Worm (Caenorhabditis elegans) whole organism, mixed stage, embryonic: Measurements from ENCODE around the gene try-10.

ENCODE experiments used
- M03D4.4 ChIP-seq: sonication (generic microtip); optimal IDR thresholded peaks from 2 replicates; lab custom pipeline; 2017; ENCODE audit warnings: mild to moderate bottlenecking, missing genetic modification characterization, missing compliant biosample characterization
- bed-3 ChIP-seq: fragments of 200-800 bp; sonication (Bioruptor generic); optimal IDR thresholded peaks from 3 replicates; lab custom pipeline; 2018; ENCODE audit warnings: mild to moderate bottlenecking, missing genetic modification characterization, moderate library complexity, missing compliant biosample characterization
- ceh-39 ChIP-seq: fragments of 150-350 bp; optimal IDR thresholded peaks from 2 replicates; lab custom pipeline; 2014; ENCODE audit warnings: missing biosample characterization, missing genetic modification characterization
- ceh-43 ChIP-seq: fragments of 200-800 bp; sonication (Bioruptor generic); optimal IDR thresholded peaks from 2 replicates; lab custom pipeline; 2018; ENCODE audit warnings: mild to moderate bottlenecking, missing genetic modification characterization, moderate library complexity, missing compliant biosample characterization
- ceh-83 ChIP-seq: fragments of 200-800 bp; sonication (Bioruptor generic); optimal IDR thresholded peaks from 2 replicates; lab custom pipeline; 2018; ENCODE audit warnings: mild to moderate bottlenecking, missing genetic modification characterization, missing compliant biosample characterization
- ces-1 ChIP-seq: fragments of 150-350 bp; optimal IDR thresholded peaks from 2 replicates; lab custom pipeline; 2014; ENCODE audit warnings: missing biosample characterization, missing genetic modification reagents, missing genetic modification characterization
- cnd-1 ChIP-seq: fragments of 200-800 bp; sonication (Bioruptor generic); optimal IDR thresholded peaks from 2 replicates; lab custom pipeline; 2018; ENCODE audit warnings: mild to moderate bottlenecking, missing genetic modification characterization, missing compliant biosample characterization
- drap-1 ChIP-seq: fragments of 200-800 bp; sonication (Bioruptor generic); optimal IDR thresholded peaks from 3 replicates; lab custom pipeline; 2018; ENCODE audit warnings: mild to moderate bottlenecking, missing genetic modification characterization, missing compliant biosample characterization
- elt-1 ChIP-seq: sonication (generic microtip); optimal IDR thresholded peaks from 2 replicates; lab custom pipeline; 2017; ENCODE audit warnings: missing genetic modification characterization, mild to moderate bottlenecking, missing compliant biosample characterization, antibody characterized with exemption, moderate library complexity, borderline replicate concordance; ENCODE audit not compliant: insufficient read depth
- flh-1 ChIP-seq: fragments of 200-800 bp; sonication (Bioruptor generic); optimal IDR thresholded peaks from 2 replicates; lab custom pipeline; 2018; ENCODE audit warnings: mild to moderate bottlenecking, missing genetic modification characterization, moderate library complexity, missing compliant biosample characterization
- ham-2 ChIP-seq: fragments of 200-800 bp; sonication (Bioruptor generic); optimal IDR thresholded peaks from 2 replicates; lab custom pipeline; 2018; ENCODE audit warnings: mild to moderate bottlenecking, missing genetic modification characterization, missing compliant biosample characterization
- hlh-1 ChIP-seq: fragments of 150-350 bp; optimal IDR thresholded peaks from 2 replicates; lab custom pipeline; 2014; ENCODE audit warnings: missing biosample characterization, missing genetic modification reagents, missing genetic modification characterization
- lin-13 ChIP-seq: fragments of 150-350 bp; optimal IDR thresholded peaks from 2 replicates; lab custom pipeline; 2014; ENCODE audit warnings: missing biosample characterization, missing genetic modification characterization
- lin-32 ChIP-seq: fragments of 200-800 bp; sonication (Bioruptor generic); optimal IDR thresholded peaks from 2 replicates; lab custom pipeline; 2018; ENCODE audit warnings: mild to moderate bottlenecking, missing genetic modification characterization, missing compliant biosample characterization
- lsy-2 ChIP-seq: fragments of 150-350 bp; optimal IDR thresholded peaks from 2 replicates; lab custom pipeline; 2014; ENCODE audit warnings: missing biosample characterization, missing genetic modification characterization
- mab-5 ChIP-seq: fragments of 150-350 bp; optimal IDR thresholded peaks from 2 replicates; lab custom pipeline; 2014; ENCODE audit warnings: missing biosample characterization, missing genetic modification characterization
- mls-2 ChIP-seq: sonication (generic microtip); optimal IDR thresholded peaks from 2 replicates; lab custom pipeline; 2016; ENCODE audit warnings: mild to moderate bottlenecking, missing genetic modification characterization, moderate library complexity, missing compliant biosample characterization
- nhr-12 ChIP-seq: fragments of 150-350 bp; optimal IDR thresholded peaks from 2 replicates; lab custom pipeline; 2014; ENCODE audit warnings: missing biosample characterization, missing genetic modification characterization
- nhr-2 ChIP-seq: fragments of 150-350 bp; optimal IDR thresholded peaks from 2 replicates; lab custom pipeline; 2014; ENCODE audit warnings: missing biosample characterization, missing genetic modification characterization
- nhr-237 ChIP-seq: fragments of 150-350 bp; optimal IDR thresholded peaks from 2 replicates; lab custom pipeline; 2014; ENCODE audit warnings: missing biosample characterization, missing genetic modification characterization
- nhr-28 ChIP-seq: fragments of 150-350 bp; optimal IDR thresholded peaks from 2 replicates; lab custom pipeline; 2014; ENCODE audit warnings: missing biosample characterization, missing genetic modification characterization
- pha-4 ChIP-seq: fragments of 150-350 bp; optimal IDR thresholded peaks from 2 replicates; lab custom pipeline; 2018; ENCODE audit warnings: missing biosample characterization, missing genetic modification reagents, missing genetic modification characterization
- sem-2 ChIP-seq: fragments of 200-800 bp; sonication (Bioruptor generic); optimal IDR thresholded peaks from 2 replicates; lab custom pipeline; 2018; ENCODE audit warnings: mild to moderate bottlenecking, missing genetic modification characterization, missing compliant biosample characterization
- snpc-4 ChIP-seq: fragments of 150-350 bp; optimal IDR thresholded peaks from 2 replicates; lab custom pipeline; 2014; ENCODE audit warnings: missing biosample characterization, missing genetic modification characterization
- sptf-1 ChIP-seq: sonication (generic microtip); optimal IDR thresholded peaks from 2 replicates; lab custom pipeline; 2017; ENCODE audit warnings: mild to moderate bottlenecking, missing genetic modification characterization, moderate library complexity, missing compliant biosample characterization
- tbx-8 ChIP-seq: fragments of 200-800 bp; sonication (Bioruptor generic); optimal IDR thresholded peaks from 2 replicates; lab custom pipeline; 2018; ENCODE audit warnings: mild to moderate bottlenecking, missing genetic modification characterization, moderate library complexity, missing compliant biosample characterization
- unc-120 ChIP-seq: sonication (generic microtip); optimal IDR thresholded peaks from 2 replicates; lab custom pipeline; 2017; ENCODE audit warnings: missing genetic modification characterization, missing compliant biosample characterization; ENCODE audit not compliant: poor library complexity, severe bottlenecking
- unc-39 ChIP-seq: fragments of 150-350 bp; optimal IDR thresholded peaks from 2 replicates; lab custom pipeline; 2014; ENCODE audit warnings: missing biosample characterization, missing genetic modification characterization
- zip-8 ChIP-seq: fragments of 150-350 bp; optimal IDR thresholded peaks from 2 replicates; lab custom pipeline; 2014; ENCODE audit warnings: missing biosample characterization, missing genetic modification characterization
- ztf-11 ChIP-seq: fragments of 150-350 bp; optimal IDR thresholded peaks from 2 replicates; lab custom pipeline; 2014; ENCODE audit warnings: missing biosample characterization, missing genetic modification characterization

The try-10 gene

ce11 chrV:12968555-12968954 is 44.5 kb downstream of the try-10 start, which contains the start of gene lin-46:
TSS of gene lin-46 (plus strand) at chrV:12968855.
- TF ChIP-seq zip-8: no peak
- no peak for TF ChIP-seq ceh-83 (GFP tag; lab: Kevin White, UChicago)
- TF ChIP-seq M03D4.4 (tag; lab: Kevin White, UChicago): no peak
- TF ChIP-seq ceh-39 (tag; lab: Kevin White, UChicago): no peak
- TF ChIP-seq ztf-11 (tag; lab: Kevin White, UChicago): no peak
- TF ChIP-seq ham-2 (GFP tag; lab: Kevin White, UChicago): no peak

- peak; percentile 63 for TF ChIP-seq ces-1 (GFP tag; lab: Kevin White, UChicago)
- peak; percentile 21 for TF ChIP-seq lin-13 (tag; lab: Kevin White, UChicago)
- TF ChIP-seq sptf-1 (tag; lab: Kevin White, UChicago): peak; percentile 15
- peak; percentile 51 for TF ChIP-seq unc-120
- TF ChIP-seq lsy-2 (tag; lab: Kevin White, UChicago): peak; percentile 90
- TF ChIP-seq mls-2: peak; percentile 20
- peak; percentile 23 for TF ChIP-seq nhr-237 (tag; lab: Kevin White, UChicago)
Measured at ce11 chrV:12967925-12968327, 45.1 kb downstream of the try-10 start, which contains the start of gene R186.8. TSS of gene R186.8 (minus strand) at chrV:12967982.

ce11 chrV:12967110-12967509 is 45.9 kb downstream of the try-10 start, which contains the start of gene R186.3:
TSS of gene R186.3 (minus strand) at chrV:12967210.
- TF ChIP-seq bed-3 (no peak), lin-13 (tag; lab: Kevin White, UChicago) (no peak), snpc-4 (tag; lab: Kevin White, UChicago) (no peak), drap-1 (no peak), zip-8 (no peak), mls-2 (no peak), hlh-1 (no peak), nhr-2 (no peak), ceh-43 (GFP tag; lab: Kevin White, UChicago) (no peak), unc-120 (no peak), lsy-2 (tag; lab: Kevin White, UChicago) (no peak), nhr-12 (tag; lab: Kevin White, UChicago) (no peak), nhr-237 (tag; lab: Kevin White, UChicago) (no peak), ceh-39 (tag; lab: Kevin White, UChicago) (no peak), nhr-28 (no peak), lin-32 (GFP tag; lab: Kevin White, UChicago) (no peak)

ce11 chrV:12964076-12964475 is 49.0 kb downstream of the try-10 start, which contains the start of gene srd-35:
TSS of gene srd-35 (plus strand) at chrV:12964376.
- no peak for TF ChIP-seq snpc-4 (tag; lab: Kevin White, UChicago)
- TF ChIP-seq ceh-83 (GFP tag; lab: Kevin White, UChicago): no peak
- TF ChIP-seq pha-4: no peak
- TF ChIP-seq sptf-1 (tag; lab: Kevin White, UChicago): no peak
- no peak for TF ChIP-seq cnd-1 (tag; lab: Kevin White, UChicago)
- no peak for TF ChIP-seq zip-8
- no peak for TF ChIP-seq nhr-12 (tag; lab: Kevin White, UChicago)
- TF ChIP-seq hlh-1: no peak
- no peak for TF ChIP-seq ceh-39 (tag; lab: Kevin White, UChicago)
- no peak for TF ChIP-seq ham-2 (GFP tag; lab: Kevin White, UChicago)
- TF ChIP-seq drap-1: no peak
- TF ChIP-seq ztf-11 (tag; lab: Kevin White, UChicago): no peak
- TF ChIP-seq lsy-2 (tag; lab: Kevin White, UChicago): no peak
- TF ChIP-seq unc-39 (tag; lab: Kevin White, UChicago): no peak
- TF ChIP-seq elt-1: no peak
- TF ChIP-seq ceh-43 (GFP tag; lab: Kevin White, UChicago): no peak
- no peak for TF ChIP-seq sem-2 (GFP tag; lab: Kevin White, UChicago)

ce11 chrV:12963192-12963591 is 49.9 kb downstream of the try-10 start, which contains the start of gene hrg-9:
TSS of gene hrg-9 (minus strand) at chrV:12963343.
- peak; percentile 62 for TF ChIP-seq zip-8
- TF ChIP-seq nhr-12 (tag; lab: Kevin White, UChicago): no peak

ce11 chrV:12961085-12961560 is 51.9 kb downstream of the try-10 start, which contains the start of gene mpst-7:
TSS of gene mpst-7 (minus strand) at chrV:12961135.
- TF ChIP-seq ceh-83 (GFP tag; lab: Kevin White, UChicago) (no peak), ces-1 (GFP tag; lab: Kevin White, UChicago) (no peak), lsy-2 (tag; lab: Kevin White, UChicago) (no peak), nhr-237 (tag; lab: Kevin White, UChicago) (no peak), pha-4 (no peak), mab-5 (no peak), tbx-8 (GFP tag; lab: Kevin White, UChicago) (no peak), flh-1 (GFP tag; lab: Kevin White, UChicago) (no peak), mls-2 (no peak), snpc-4 (tag; lab: Kevin White, UChicago) (no peak)
